Worm (Caenorhabditis elegans) whole organism, young adult: ENCODE measurements around the gene pbs-3.

Experiments
- B0261.1 ChIP-seq: sonication (generic microtip); optimal IDR thresholded peaks from 2 replicates; lab custom pipeline; 2016; ENCODE audit warnings: mild to moderate bottlenecking, missing genetic modification characterization, moderate library complexity, missing compliant biosample characterization
- C06A6.2 ChIP-seq: fragments of 200-800 bp; sonication (Bioruptor generic); conservative IDR thresholded peaks from 2 replicates; pipeline ENCODE4 v1.3.6; 2022; ENCODE audit warnings: missing genetic modification characterization, missing compliant biosample characterization
- C17E4.6 ChIP-seq: fragments of 200-800 bp; sonication (Bioruptor generic); IDR thresholded peaks from 2 replicates; pipeline ENCODE4 v1.3.6; 2022; ENCODE audit warnings: missing genetic modification reagents, missing genetic modification characterization, missing compliant biosample characterization
- D2030.7 ChIP-seq: fragments of 200-800 bp; sonication (Bioruptor generic); IDR thresholded peaks from 2 replicates; pipeline ENCODE4 v1.3.6; 2022; ENCODE audit warnings: missing genetic modification reagents, missing genetic modification characterization, missing compliant biosample characterization
- F23B12.7 ChIP-seq: sonication (generic microtip); optimal IDR thresholded peaks from 2 replicates; lab custom pipeline; 2017; ENCODE audit warnings: missing genetic modification characterization, mild to moderate bottlenecking, missing compliant biosample characterization, antibody characterized with exemption, moderate library complexity; ENCODE audit not compliant: insufficient read depth
- F49E8.2 ChIP-seq: sonication (generic microtip); optimal IDR thresholded peaks from 3 replicates; lab custom pipeline; 2017; ENCODE audit warnings: missing genetic modification characterization, mild to moderate bottlenecking, missing compliant biosample characterization, antibody characterized with exemption, moderate library complexity; ENCODE audit not compliant: insufficient read depth
- F57A8.1 ChIP-seq: fragments of 200-800 bp; sonication (Bioruptor generic); optimal IDR thresholded peaks from 2 replicates; lab custom pipeline; 2018; ENCODE audit warnings: mild to moderate bottlenecking, missing genetic modification characterization, moderate library complexity, missing compliant biosample characterization
- F57C9.4 ChIP-seq: sonication (generic microtip); optimal IDR thresholded peaks from 2 replicates; lab custom pipeline; 2017; ENCODE audit warnings: mild to moderate bottlenecking, missing genetic modification characterization, missing compliant biosample characterization
- T26A5.8 ChIP-seq: sonication (generic microtip); optimal IDR thresholded peaks from 2 replicates; lab custom pipeline; 2016; ENCODE audit warnings: missing genetic modification characterization, missing compliant biosample characterization
- Y53F4B.3 ChIP-seq: fragments of 200-800 bp; sonication (Bioruptor generic); IDR thresholded peaks from 2 replicates; pipeline ENCODE4 v1.3.6; 2022; ENCODE audit warnings: missing genetic modification reagents, missing genetic modification characterization, missing compliant biosample characterization
- aptf-3 ChIP-seq: fragments of 200-800 bp; sonication (Bioruptor generic); IDR thresholded peaks from 2 replicates; pipeline ENCODE4 v1.3.6; 2022; ENCODE audit warnings: missing genetic modification characterization, missing compliant biosample characterization
- athp-1 ChIP-seq: sonication (generic microtip); optimal IDR thresholded peaks from 2 replicates; lab custom pipeline; 2017; ENCODE audit warnings: mild to moderate bottlenecking, missing genetic modification characterization, missing compliant biosample characterization
- attf-5 ChIP-seq: fragments of 200-800 bp; sonication (Bioruptor generic); optimal IDR thresholded peaks from 2 replicates; lab custom pipeline; 2018; ENCODE audit warnings: mild to moderate bottlenecking, missing genetic modification characterization, missing compliant biosample characterization
- bed-1 ChIP-seq: fragments of 200-800 bp; sonication (Bioruptor generic); IDR thresholded peaks from 2 replicates; pipeline ENCODE4 v1.3.6; 2022; ENCODE audit warnings: missing genetic modification reagents, missing genetic modification characterization, missing compliant biosample characterization
- ceh-100 ChIP-seq: fragments of 200-800 bp; sonication (Bioruptor generic); IDR thresholded peaks from 2 replicates; pipeline ENCODE4 v1.3.6; 2022; ENCODE audit warnings: missing genetic modification reagents, missing genetic modification characterization, missing compliant biosample characterization
- ceh-58 ChIP-seq: fragments of 200-800 bp; sonication (Bioruptor generic); IDR thresholded peaks from 2 replicates; pipeline ENCODE4 v1.3.6; 2022; ENCODE audit warnings: missing genetic modification characterization, missing compliant biosample characterization
- ceh-79 ChIP-seq: sonication (generic microtip); optimal IDR thresholded peaks from 2 replicates; lab custom pipeline; 2017; ENCODE audit warnings: mild to moderate bottlenecking, missing genetic modification characterization, missing compliant biosample characterization
- chd-7 ChIP-seq: sonication (generic microtip); optimal IDR thresholded peaks from 2 replicates; lab custom pipeline; 2016; ENCODE audit warnings: mild to moderate bottlenecking, missing genetic modification characterization, moderate library complexity, missing compliant biosample characterization
- dox-1 ChIP-seq: fragments of 200-800 bp; sonication (Bioruptor generic); IDR thresholded peaks from 2 replicates; pipeline ENCODE4 v1.3.6; 2022; ENCODE audit warnings: missing genetic modification reagents, missing genetic modification characterization, missing compliant biosample characterization
- dpff-1 ChIP-seq: sonication (generic microtip); optimal IDR thresholded peaks from 2 replicates; lab custom pipeline; 2017; ENCODE audit warnings: mild to moderate bottlenecking, missing genetic modification characterization, missing compliant biosample characterization
- egl-44 ChIP-seq: fragments of 200-800 bp; sonication (Bioruptor generic); IDR thresholded peaks from 2 replicates; pipeline ENCODE4 v1.3.6; 2022; ENCODE audit warnings: missing genetic modification reagents, missing genetic modification characterization, missing compliant biosample characterization
- him-1 ChIP-seq: sonication (generic microtip); optimal IDR thresholded peaks from 2 replicates; lab custom pipeline; 2016; ENCODE audit warnings: missing genotype, missing genetic modification reagents, missing genetic modification characterization, missing compliant biosample characterization
- hlh-26 ChIP-seq: fragments of 200-800 bp; sonication (Bioruptor generic); conservative IDR thresholded peaks from 2 replicates; pipeline ENCODE4 v1.3.6; 2022; ENCODE audit warnings: missing genetic modification reagents, missing genetic modification characterization, missing compliant biosample characterization
- hrde-1 ChIP-seq: sonication (generic microtip); optimal IDR thresholded peaks from 2 replicates; lab custom pipeline; 2016; ENCODE audit warnings: missing genetic modification characterization, mild to moderate bottlenecking, missing compliant biosample characterization, moderate library complexity, missing genotype, missing genetic modification reagents, borderline replicate concordance
- lin-35 ChIP-seq, 3 experiments: fragments of 150-350 bp in 2 of 3; sonication (generic microtip) in 1 of 3; optimal IDR thresholded peaks; 2 replicates each; lab custom pipeline; 2014 to 2018; ENCODE audit warnings: missing biosample characterization in 3 of 3, missing genetic modification characterization in 3 of 3, missing genetic modification reagents in 3 of 3
- lsl-1 ChIP-seq: fragments of 200-800 bp; sonication (Bioruptor generic); optimal IDR thresholded peaks from 2 replicates; lab custom pipeline; 2018; ENCODE audit warnings: mild to moderate bottlenecking, missing genetic modification characterization, moderate library complexity, missing compliant biosample characterization
- lsy-27 ChIP-seq: sonication (generic microtip); optimal IDR thresholded peaks from 2 replicates; lab custom pipeline; 2017; ENCODE audit warnings: missing genetic modification characterization, mild to moderate bottlenecking, missing compliant biosample characterization, antibody characterized with exemption, missing genotype, borderline replicate concordance; ENCODE audit not compliant: insufficient read depth
- mes-4 ChIP-seq: sonication (generic microtip); optimal IDR thresholded peaks from 2 replicates; lab custom pipeline; 2016; ENCODE audit warnings: missing genotype, missing genetic modification characterization, missing compliant biosample characterization
- nhr-27 ChIP-seq: fragments of 200-800 bp; sonication (Bioruptor generic); optimal IDR thresholded peaks from 2 replicates; lab custom pipeline; 2018; ENCODE audit warnings: mild to moderate bottlenecking, missing genetic modification characterization, moderate library complexity, missing compliant biosample characterization
- nhr-80 ChIP-seq: sonication (generic microtip); optimal IDR thresholded peaks from 2 replicates; lab custom pipeline; 2016; ENCODE audit warnings: missing genetic modification characterization, missing compliant biosample characterization
- rec-8 ChIP-seq, 2 experiments: sonication (generic microtip); optimal IDR thresholded peaks; 2 replicates each; lab custom pipeline; 2016; ENCODE audit warnings: mild to moderate bottlenecking in 2 of 2, missing genetic modification characterization in 2 of 2, missing genetic modification reagents in 2 of 2, missing genotype in 2 of 2, missing biosample characterization in 1 of 2, missing compliant biosample characterization in 1 of 2, moderate library complexity in 1 of 2
- rpc-1 ChIP-seq, 2 experiments: fragments of 150-350 bp in 1 of 2; sonication (generic microtip) in 1 of 2; optimal IDR thresholded peaks; 2 replicates each; lab custom pipeline; 2014 to 2018; ENCODE audit warnings: missing biosample characterization in 1 of 2, missing genetic modification characterization in 1 of 2, missing genetic modification reagents in 1 of 2, missing genotype in 1 of 2
- sdz-38 ChIP-seq: sonication (generic microtip); optimal IDR thresholded peaks from 2 replicates; lab custom pipeline; 2016; ENCODE audit warnings: missing genotype, missing genetic modification characterization, missing compliant biosample characterization
- sea-2 ChIP-seq: fragments of 200-800 bp; sonication (Bioruptor generic); IDR thresholded peaks from 2 replicates; pipeline ENCODE4 v1.3.6; 2022; ENCODE audit warnings: missing genetic modification characterization, missing compliant biosample characterization
- snpc-1.1 ChIP-seq: sonication (generic microtip); optimal IDR thresholded peaks from 2 replicates; lab custom pipeline; 2017; ENCODE audit warnings: missing genetic modification characterization, mild to moderate bottlenecking, missing compliant biosample characterization, antibody characterized with exemption, moderate library complexity, missing genotype, missing genetic modification reagents; ENCODE audit not compliant: insufficient read depth
- somi-1 ChIP-seq: fragments of 200-800 bp; sonication (Bioruptor generic); optimal IDR thresholded peaks from 2 replicates; lab custom pipeline; 2018; ENCODE audit warnings: mild to moderate bottlenecking, missing genetic modification characterization, missing compliant biosample characterization
- unc-130 ChIP-seq: sonication (generic microtip); optimal IDR thresholded peaks from 2 replicates; lab custom pipeline; 2016; ENCODE audit warnings: missing genetic modification reagents, missing genetic modification characterization, missing compliant biosample characterization
- unc-62 ChIP-seq: fragments of 150-350 bp; optimal IDR thresholded peaks from 2 replicates; lab custom pipeline; 2014; ENCODE audit warnings: missing biosample characterization, missing genetic modification reagents, missing genetic modification characterization
- zim-3 ChIP-seq: sonication (generic microtip); optimal IDR thresholded peaks from 2 replicates; lab custom pipeline; 2017; ENCODE audit warnings: mild to moderate bottlenecking, missing genetic modification characterization, moderate library complexity, missing compliant biosample characterization
- ztf-28 ChIP-seq: fragments of 200-800 bp; sonication (Bioruptor generic); IDR thresholded peaks from 2 replicates; pipeline ENCODE4 v1.3.6; 2022; ENCODE audit warnings: missing genetic modification reagents, missing genetic modification characterization, missing compliant biosample characterization

Gene pbs-3

ce11 chrII:4942397-4942796 is 12.8 kb downstream of the pbs-3 start (continued):
- peak; percentile 46 for TF ChIP-seq F49E8.2 (tag; lab: Kevin White, UChicago)
- TF ChIP-seq C06A6.2 (GFP tag; lab: Robert Waterston, UW): no peak; the same call in 1 of the 2 replicates
- peak; percentile 38; the same call in 1 of the 2 replicates for TF ChIP-seq Y53F4B.3 (GFP tag; lab: Robert Waterston, UW)

ce11 chrII:4941541-4942206 is 13.6 kb downstream of the pbs-3 start, which contains the start of gene ZK546.19:
ZK546.19 (plus strand) TSS chrII:4941726.
- TF ChIP-seq zim-3 (no peak), rpc-1 (optimal IDR thresholded peaks at IDR 0.05; lab: Kevin White, UChicago) (no peak), rpc-1 (tag; optimal IDR thresholded peaks at IDR 0.05; lab: Kevin White, UChicago) (no peak), him-1 (no peak), chd-7 (tag; lab: Kevin White, UChicago) (no peak), dpff-1 (tag; lab: Kevin White, UChicago) (no peak), bed-1 (GFP tag; lab: Robert Waterston, UW) (no peak), sdz-38 (no peak), mes-4 (tag; lab: Kevin White, UChicago) (no peak), C17E4.6 (GFP tag; lab: Robert Waterston, UW) (no peak), aptf-3 (no peak), unc-62 (GFP tag; lab: Kevin White, UChicago) (no peak), sea-2 (no peak), B0261.1 (no peak)

- TF ChIP-seq mes-4 (tag; lab: Kevin White, UChicago) (no peak), athp-1 (tag; lab: Kevin White, UChicago) (no peak), lin-35 (GFP tag; optimal IDR thresholded peaks at IDR 0.05; lab: Kevin White, UChicago) (no peak), T26A5.8 (no peak), him-1 (no peak), nhr-27 (tag; lab: Kevin White, UChicago) (no peak), snpc-1.1 (tag; lab: Kevin White, UChicago) (no peak), nhr-80 (tag; lab: Kevin White, UChicago) (no peak), F57A8.1 (GFP tag; lab: Kevin White, UChicago) (no peak), lsl-1 (GFP tag; lab: Kevin White, UChicago) (no peak), F57C9.4 (tag; lab: Kevin White, UChicago) (no peak), egl-44 (GFP tag; lab: Robert Waterston, UW) (no peak), ceh-100 (GFP tag; lab: Robert Waterston, UW) (no peak), unc-130 (GFP tag; lab: Kevin White, UChicago) (no peak), hrde-1 (tag; lab: Kevin White, UChicago) (no peak), attf-5 (no peak), zim-3 (no peak), D2030.7 (GFP tag; lab: Robert Waterston, UW) (no peak), chd-7 (tag; lab: Kevin White, UChicago) (no peak)
- TF ChIP-seq, all 124 proteins: peak for 0
Observed at ce11 chrII:4941050-4941449, 14.2 kb downstream of the pbs-3 start, which contains the start of gene cblc-1. cblc-1 (minus strand) TSS chrII:4941150.

- TF ChIP-seq ceh-58 (GFP tag; lab: Robert Waterston, UW): no peak
- no peak for TF ChIP-seq F23B12.7
- no peak for TF ChIP-seq dox-1
- no peak for TF ChIP-seq nhr-27 (tag; lab: Kevin White, UChicago)
- TF ChIP-seq somi-1 (GFP tag; lab: Kevin White, UChicago): no peak
- no peak for TF ChIP-seq egl-44 (GFP tag; lab: Robert Waterston, UW)
- no peak for TF ChIP-seq ceh-79
- TF ChIP-seq rec-8 (tag; optimal IDR thresholded peaks at IDR 0.05; lab: Kevin White, UChicago): no peak
- no peak for TF ChIP-seq unc-62 (GFP tag; lab: Kevin White, UChicago)
- no peak for TF ChIP-seq hlh-26 (GFP tag; lab: Robert Waterston, UW)
- no peak for TF ChIP-seq T26A5.8
- no peak for TF ChIP-seq snpc-1.1 (tag; lab: Kevin White, UChicago)
- no peak for TF ChIP-seq lsy-27 (tag; lab: Kevin White, UChicago)
- no peak for TF ChIP-seq ztf-28 (GFP tag; lab: Robert Waterston, UW)
Observed at ce11 chrII:4937743-4938142, 17.5 kb downstream of the pbs-3 start, which contains the start of gene ZK546.4. ZK546.4 (plus strand) TSS chrII:4938043.
